Fruit fly (Drosophila melanogaster): ENCODE data around the gene TwdlE.

TwdlE gene

DNA sequence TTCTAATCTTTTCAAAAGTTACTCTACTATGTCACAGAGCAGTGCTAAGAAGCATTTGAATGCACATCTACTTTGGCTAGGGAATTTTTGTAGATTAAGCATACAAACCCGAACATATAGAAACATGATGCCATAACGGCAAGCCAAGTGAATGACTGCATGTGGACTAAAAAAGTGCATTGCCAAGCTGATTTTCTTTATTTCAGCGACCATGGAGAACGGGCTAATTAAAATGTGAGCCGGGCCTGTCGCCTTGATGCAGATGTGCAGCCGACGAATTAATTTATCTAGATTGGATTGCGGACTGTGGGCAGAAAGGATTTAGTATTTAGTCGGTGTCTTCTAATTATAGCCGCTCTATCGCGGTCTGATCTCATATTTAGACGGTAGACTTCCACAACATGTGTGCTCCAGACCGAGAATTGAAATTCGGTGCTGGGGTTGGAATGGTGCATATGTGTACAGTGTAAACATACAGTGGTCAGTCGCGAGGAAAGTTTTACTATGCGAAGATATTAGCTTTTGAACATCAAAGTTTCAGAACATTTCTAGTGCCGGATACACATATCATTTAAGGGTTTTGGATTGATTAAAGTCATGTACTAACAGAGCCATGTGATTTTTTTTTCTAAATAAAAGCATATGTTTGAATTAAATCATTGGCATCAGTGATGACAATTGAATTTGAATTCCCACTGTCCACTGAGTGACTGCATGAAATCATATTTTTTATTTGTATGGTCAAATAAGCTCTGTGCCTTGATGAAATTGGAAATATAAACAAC, 47.9 kb downstream of the TwdlE start:
- TF ChIP-seq achi (GFP tag; optimal IDR thresholded peaks at IDR 0.05) (no peak), acj6 (GFP tag; optimal IDR thresholded peaks at IDR 0.05) (no peak), fd59A (GFP tag; optimal IDR thresholded peaks at IDR 0.05) (no peak), topi (GFP tag; optimal IDR thresholded peaks at IDR 0.05) (no peak), CG15336 (GFP tag; IDR thresholded peaks at IDR 0.05) (peak; percentile 36; the same call in 1 of the 2 replicates), svp (GFP tag) (no peak), dac (GFP tag; optimal IDR thresholded peaks at IDR 0.05) (no peak), CG6854 (GFP tag; optimal IDR thresholded peaks at IDR 0.05) (no peak), CG6792 (GFP tag; optimal IDR thresholded peaks at IDR 0.05) (no peak), CG32006 (GFP tag; optimal IDR thresholded peaks at IDR 0.05) (peak; percentile 33), spab (GFP tag; optimal IDR thresholded peaks at IDR 0.05) (no peak), CG1621 (tag; optimal IDR thresholded peaks at IDR 0.05) (no peak), Sox15 (GFP tag; optimal IDR thresholded peaks at IDR 0.05) (no peak), Blimp-1 (GFP tag; optimal IDR thresholded peaks at IDR 0.05) (no peak), Sox102F (GFP tag; optimal IDR thresholded peaks at IDR 0.05) (no peak), CG9139 (GFP tag; optimal IDR thresholded peaks at IDR 0.05) (no peak), dsx (GFP tag; optimal IDR thresholded peaks at IDR 0.05; ENCODE audit: poor library complexity, severe bottlenecking) (no peak), net (GFP tag; optimal IDR thresholded peaks at IDR 0.05) (no peak), OdsH (GFP tag; optimal IDR thresholded peaks at IDR 0.05) (peak; percentile 3), salr (GFP tag; optimal IDR thresholded peaks at IDR 0.05) (no peak), Hr4 (GFP tag; optimal IDR thresholded peaks at IDR 0.05) (peak; percentile 15), Gug (GFP tag; IDR thresholded peaks at IDR 0.05) (no peak), CG11902 (GFP tag; optimal IDR thresholded peaks at IDR 0.05) (no peak), fkh (GFP tag; optimal IDR thresholded peaks at IDR 0.05) (no peak), CG8319 (GFP tag; optimal IDR thresholded peaks at IDR 0.05) (no peak), CG8632 (GFP tag; optimal IDR thresholded peaks at IDR 0.05) (no peak), Ets21C (GFP tag; optimal IDR thresholded peaks at IDR 0.05) (no peak), CG8119 (GFP tag; IDR thresholded peaks at IDR 0.05) (no peak), CG10631 (GFP tag; optimal IDR thresholded peaks at IDR 0.05) (peak; percentile 7), Eip78C (GFP tag) (no peak), eg (GFP tag; IDR thresholded peaks at IDR 0.05) (0 out of 3 replicates have a peak, but pooled peaks have one; percentile 19)

DNA sequence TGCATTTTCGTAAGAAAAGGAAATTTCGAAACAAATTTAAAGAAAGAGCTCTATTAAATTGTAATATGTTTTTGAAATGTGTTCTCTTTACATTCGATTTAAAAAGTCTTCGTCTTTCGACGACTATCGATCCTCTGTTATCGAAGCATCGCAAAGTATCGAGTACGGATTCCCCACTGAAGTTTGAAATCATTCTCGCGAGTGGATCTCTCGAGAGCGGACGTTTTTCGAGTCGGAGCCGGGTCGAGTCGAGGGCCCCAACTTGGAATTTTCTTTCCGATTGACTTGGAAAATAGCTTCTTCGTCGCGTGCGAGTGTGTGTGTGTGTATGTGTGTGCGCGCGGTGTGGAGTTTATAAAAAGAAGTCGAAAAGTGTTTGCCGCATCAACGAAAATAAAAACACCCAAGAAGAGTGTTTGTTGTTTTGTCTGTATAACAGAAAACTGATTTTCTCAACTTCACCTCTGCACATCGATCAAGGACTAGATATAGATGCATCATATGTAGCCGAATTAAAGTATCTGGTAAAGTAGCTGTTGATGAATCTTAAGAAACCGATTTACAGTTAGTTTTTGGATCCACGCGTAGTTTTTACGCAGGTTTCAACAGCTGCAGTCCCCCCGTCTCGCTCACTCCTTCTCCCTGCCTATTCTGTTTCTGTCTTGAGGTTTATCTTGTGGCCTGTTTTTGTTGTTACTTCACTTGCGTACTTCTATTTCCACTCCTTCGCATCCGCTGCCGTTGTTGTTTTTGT, 49.2 kb downstream of the TwdlE start, which contains the start of gene LanB1:
TSS of gene LanB1 (plus strand) at position 190 of the 754 bp plus-strand sequence.
- TF ChIP-seq Lpt (GFP tag; optimal IDR thresholded peaks at IDR 0.05) (peak; percentile 44), Gug (GFP tag; IDR thresholded peaks at IDR 0.05) (no peak), CG8119 (GFP tag; IDR thresholded peaks at IDR 0.05) (peak; percentile 47; the same call in 1 of the 3 replicates), CG8632 (GFP tag; optimal IDR thresholded peaks at IDR 0.05) (no peak), topi (GFP tag; optimal IDR thresholded peaks at IDR 0.05) (no peak), CG8319 (GFP tag; optimal IDR thresholded peaks at IDR 0.05) (no peak), eg (GFP tag; IDR thresholded peaks at IDR 0.05) (0 out of 3 replicates have a peak, but pooled peaks have one; percentile 40), CG10631 (GFP tag; optimal IDR thresholded peaks at IDR 0.05) (no peak), spab (GFP tag; optimal IDR thresholded peaks at IDR 0.05) (no peak), svp (GFP tag) (no peak), CG10669 (GFP tag; optimal IDR thresholded peaks at IDR 0.05) (no peak), Sox14 (GFP tag; optimal IDR thresholded peaks at IDR 0.05) (no peak), CG9139 (GFP tag; optimal IDR thresholded peaks at IDR 0.05) (no peak), dac (GFP tag; optimal IDR thresholded peaks at IDR 0.05) (no peak), CG31627 (GFP tag; optimal IDR thresholded peaks at IDR 0.05) (no peak), Met (GFP tag; optimal IDR thresholded peaks at IDR 0.05) (no peak), CG11294 (GFP tag; IDR thresholded peaks at IDR 0.05) (no peak; the same call in 1 of the 2 replicates), fd59A (GFP tag; optimal IDR thresholded peaks at IDR 0.05) (no peak), salr (GFP tag; optimal IDR thresholded peaks at IDR 0.05) (no peak), CG6808 (GFP tag; optimal IDR thresholded peaks at IDR 0.05) (peak; percentile 2), cyc (GFP tag; optimal IDR thresholded peaks at IDR 0.05) (no peak), Eip75B (GFP tag; optimal IDR thresholded peaks at IDR 0.05) (no peak), CG16779 (tag; optimal IDR thresholded peaks at IDR 0.05) (no peak), Ets21C (GFP tag; optimal IDR thresholded peaks at IDR 0.05) (no peak), CG6854 (GFP tag; optimal IDR thresholded peaks at IDR 0.05) (peak; percentile 39), CG6163 (GFP tag; IDR thresholded peaks at IDR 0.05) (peak; percentile 64; the same call in 2 of the 3 replicates), Blimp-1 (GFP tag; optimal IDR thresholded peaks at IDR 0.05) (no peak), Eip78C (GFP tag) (no peak), acj6 (GFP tag; optimal IDR thresholded peaks at IDR 0.05) (no peak), CG15336 (GFP tag; IDR thresholded peaks at IDR 0.05) (peak; percentile 45; the same call in 1 of the 2 replicates), Hr4 (GFP tag; optimal IDR thresholded peaks at IDR 0.05) (no peak), OdsH (GFP tag; optimal IDR thresholded peaks at IDR 0.05) (no peak), CG4318 (GFP tag; optimal IDR thresholded peaks at IDR 0.05) (no peak), Hr39 (GFP tag; optimal IDR thresholded peaks at IDR 0.05) (no peak)

Data from whole organism, prepupa.